Fruit fly (Drosophila melanogaster): ENCODE results near the gene Ice2.

- no peak for TF ChIP-seq psq (optimal IDR thresholded peaks at IDR 0.05)
- TF ChIP-seq ttk (optimal IDR thresholded peaks at IDR 0.05) = no peak
Observed at dm6 chr3R:21090230-21091021, 39.6 kb upstream of the Ice2 start.
